Worm (Caenorhabditis elegans): Measurements from ENCODE around the gene F46E10.3.

DNA sequence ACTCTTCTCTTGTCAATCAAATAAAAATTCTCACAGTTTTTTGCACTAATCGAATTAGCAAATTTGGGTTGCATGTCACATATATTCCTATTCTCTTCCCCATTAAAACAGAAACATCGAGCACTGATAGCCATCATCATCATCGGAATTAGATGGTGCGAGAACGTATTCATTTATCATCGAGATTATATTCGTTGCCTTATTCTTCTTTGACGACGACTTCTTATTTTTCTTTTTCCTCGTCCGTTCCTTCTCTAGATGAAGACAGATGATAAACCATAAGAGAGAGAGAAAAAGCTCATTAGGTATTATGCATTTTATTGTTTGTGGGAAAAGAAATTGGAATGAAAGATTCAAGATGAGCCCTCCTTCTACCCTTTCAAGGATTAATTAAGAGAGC is 46.9 kb upstream of the F46E10.3 start:
- no peak for TF ChIP-seq pqm-1 (tag; optimal IDR thresholded peaks at IDR 0.05)
- no peak for TF ChIP-seq lir-3 (tag; optimal IDR thresholded peaks at IDR 0.05)
- no peak for TF ChIP-seq ztf-11 (tag; optimal IDR thresholded peaks at IDR 0.05)
- no peak for TF ChIP-seq skn-1 (tag; optimal IDR thresholded peaks at IDR 0.05)
- no peak for TF ChIP-seq lin-15B (tag; optimal IDR thresholded peaks at IDR 0.05)
- no peak for TF ChIP-seq zag-1 (tag; optimal IDR thresholded peaks at IDR 0.05)
- no peak for TF ChIP-seq mep-1 (tag; optimal IDR thresholded peaks at IDR 0.05)
